Worm (Caenorhabditis elegans): ENCODE results near the gene enu-3.5.

Gene enu-3.5

DNA sequence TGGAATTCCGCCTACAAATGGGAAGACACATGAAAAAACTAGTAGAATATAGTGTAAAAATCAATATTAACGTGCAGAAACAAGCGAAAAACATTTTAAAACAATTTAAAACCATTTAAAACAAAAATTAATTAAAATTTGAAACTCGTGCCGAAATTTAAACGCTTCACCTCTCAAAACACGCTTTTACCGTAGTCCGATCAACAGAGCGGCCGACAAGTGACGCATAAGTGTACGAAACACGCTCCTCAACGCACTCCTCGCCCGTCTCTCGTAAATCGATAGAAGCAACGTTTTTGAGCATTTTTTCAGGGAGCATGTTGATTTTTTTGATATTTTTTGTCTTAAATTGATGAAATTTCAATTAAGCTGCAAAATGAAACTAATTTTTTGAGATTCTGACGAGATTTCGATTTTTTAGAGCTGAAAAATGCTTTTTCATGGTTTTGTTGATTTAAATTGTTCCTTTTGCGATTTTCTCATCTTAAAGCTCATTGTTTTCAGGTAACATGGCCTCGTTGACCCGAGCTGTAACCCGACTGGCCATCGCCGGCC, 27.1 kb downstream of the enu-3.5 start, which contains the start of gene cox-5A (continued):
- TF ChIP-seq hlh-4 (tag; optimal IDR thresholded peaks at IDR 0.05), result peak; percentile 12
- peak; percentile 93 for TF ChIP-seq efl-3 (GFP tag; optimal IDR thresholded peaks at IDR 0.05)
- peak; percentile 81 for TF ChIP-seq F16B12.6 (tag; optimal IDR thresholded peaks at IDR 0.05)
- peak; percentile 76 for TF ChIP-seq Y116A8C.19 (tag; optimal IDR thresholded peaks at IDR 0.05; ENCODE audit: borderline replicate concordance)
- TF ChIP-seq ama-1 (optimal IDR thresholded peaks at IDR 0.05), result peak; percentile 96
- peak; percentile 98 for TF ChIP-seq fkh-10 (GFP tag; optimal IDR thresholded peaks at IDR 0.05)
- peak; percentile 99 for TF ChIP-seq nhr-85 (tag)
- TF ChIP-seq xbp-1 (tag; optimal IDR thresholded peaks at IDR 0.05), result peak; percentile 99
- peak; percentile 97 for TF ChIP-seq nhr-237 (tag; optimal IDR thresholded peaks at IDR 0.05)
- peak; percentile 96 to 100 for TF ChIP-seq efl-1 (optimal IDR thresholded peaks at IDR 0.05)
- peak; percentile 100 for TF ChIP-seq efl-1 (GFP tag; optimal IDR thresholded peaks at IDR 0.05 in 1 of 2)
- TF ChIP-seq aha-1 (tag; optimal IDR thresholded peaks at IDR 0.05), result peak; percentile 96
- TF ChIP-seq mef-2 (tag; optimal IDR thresholded peaks at IDR 0.05), result peak; percentile 95
- peak; percentile 98 for TF ChIP-seq lin-39 (tag; optimal IDR thresholded peaks at IDR 0.05)

DNA sequence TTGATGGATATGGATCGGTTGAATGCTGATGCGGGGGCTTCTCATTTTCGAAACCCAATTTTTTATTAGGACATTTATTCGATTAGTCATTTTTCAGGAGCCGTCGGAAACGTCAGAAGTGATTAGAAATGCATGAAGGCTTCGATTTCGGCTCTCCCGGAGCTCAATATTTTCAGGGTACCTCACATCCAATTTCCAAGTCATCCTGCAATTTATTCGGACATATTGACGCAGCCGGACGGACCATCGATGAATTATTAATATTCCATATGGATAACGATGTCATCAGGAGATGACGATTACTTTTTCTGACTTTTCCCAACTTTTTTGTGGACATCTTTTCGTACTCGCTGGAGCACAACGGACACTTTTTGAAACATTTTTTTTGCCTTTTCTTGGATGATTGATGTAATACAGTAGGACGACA, 28.6 kb downstream of the enu-3.5 start:
- peak; percentile 19 for TF ChIP-seq unc-86 (tag; optimal IDR thresholded peaks at IDR 0.05)
- TF ChIP-seq lin-14 (GFP tag; optimal IDR thresholded peaks at IDR 0.05), result no peak
- no peak for TF ChIP-seq nhr-12 (tag; optimal IDR thresholded peaks at IDR 0.05)
- TF ChIP-seq nhr-237 (tag; optimal IDR thresholded peaks at IDR 0.05), result no peak
- no peak for TF ChIP-seq dsc-1 (tag; optimal IDR thresholded peaks at IDR 0.05)
- peak; percentile 23 to 33 for TF ChIP-seq efl-1 (optimal IDR thresholded peaks at IDR 0.05)
- TF ChIP-seq efl-1 (GFP tag; optimal IDR thresholded peaks at IDR 0.05 in 1 of 2), result peak in 1 of 2 experiments; percentile 34
- TF ChIP-seq snpc-4 (tag; optimal IDR thresholded peaks at IDR 0.05), result no peak
- no peak for TF ChIP-seq fkh-10 (GFP tag; optimal IDR thresholded peaks at IDR 0.05)
- TF ChIP-seq zag-1 (tag; optimal IDR thresholded peaks at IDR 0.05), result no peak
- no peak for TF ChIP-seq tlp-1 (tag; optimal IDR thresholded peaks at IDR 0.05)
- TF ChIP-seq pax-3 (tag; optimal IDR thresholded peaks at IDR 0.05), result no peak
- no peak for TF ChIP-seq alr-1 (tag; optimal IDR thresholded peaks at IDR 0.05; ENCODE audit: borderline replicate concordance)
- TF ChIP-seq skn-1 (tag; optimal IDR thresholded peaks at IDR 0.05), result no peak
- peak; percentile 46 for TF ChIP-seq fos-1 (tag; optimal IDR thresholded peaks at IDR 0.05)
- TF ChIP-seq unc-62 (GFP tag; optimal IDR thresholded peaks at IDR 0.05), result no peak
- no peak for TF ChIP-seq mab-9 (GFP tag; IDR thresholded peaks at IDR 0.05)
- no peak for TF ChIP-seq dpl-1 (GFP tag; optimal IDR thresholded peaks at IDR 0.05)
- no peak for TF ChIP-seq ztf-11 (tag; optimal IDR thresholded peaks at IDR 0.05)
- TF ChIP-seq blmp-1 (tag; optimal IDR thresholded peaks at IDR 0.05), result no peak
- no peak for TF ChIP-seq mdl-1 (tag; optimal IDR thresholded peaks at IDR 0.05)
- peak in 1 of 2 experiments; percentile 28 for TF ChIP-seq lin-35 (GFP tag; optimal IDR thresholded peaks at IDR 0.05)
- no peak for TF ChIP-seq hpl-2 (GFP tag; optimal IDR thresholded peaks at IDR 0.05)
- TF ChIP-seq sptf-1 (tag; optimal IDR thresholded peaks at IDR 0.05), result no peak
- no peak for TF ChIP-seq egl-13 (tag; optimal IDR thresholded peaks at IDR 0.05)
- TF ChIP-seq C04F5.9 (tag; optimal IDR thresholded peaks at IDR 0.05), result no peak
- peak; percentile 28 for TF ChIP-seq snu-23 (GFP tag; optimal IDR thresholded peaks at IDR 0.05)
- TF ChIP-seq nhr-90 (tag; optimal IDR thresholded peaks at IDR 0.05; ENCODE audit: poor library complexity), result peak; percentile 69
- no peak for TF ChIP-seq nhr-76 (tag; optimal IDR thresholded peaks at IDR 0.05)
- TF ChIP-seq nhr-19 (GFP tag; conservative IDR thresholded peaks at IDR 0.05), result peak; percentile 22; the same call in 1 of the 2 replicates
- TF ChIP-seq nhr-77 (tag; optimal IDR thresholded peaks at IDR 0.05), result no peak
- TF ChIP-seq lin-15B (tag; optimal IDR thresholded peaks at IDR 0.05), result no peak
- peak; percentile 70 for TF ChIP-seq ama-1 (optimal IDR thresholded peaks at IDR 0.05)
- TF ChIP-seq F16B12.6 (tag; optimal IDR thresholded peaks at IDR 0.05), result no peak
- no peak for TF ChIP-seq grh-1 (GFP tag; IDR thresholded peaks at IDR 0.05)
- no peak for TF ChIP-seq unc-98 (GFP tag; IDR thresholded peaks at IDR 0.05)
- no peak for TF ChIP-seq fkh-8 (tag; optimal IDR thresholded peaks at IDR 0.05)
- TF ChIP-seq hlh-17 (GFP tag; optimal IDR thresholded peaks at IDR 0.05; ENCODE audit: borderline replicate concordance), result no peak
- no peak for TF ChIP-seq nhr-11 (tag; optimal IDR thresholded peaks at IDR 0.05)
- no peak for TF ChIP-seq sup-37 (GFP tag; optimal IDR thresholded peaks at IDR 0.05)
- no peak for TF ChIP-seq irx-1 (tag; optimal IDR thresholded peaks at IDR 0.05)
- no peak for TF ChIP-seq lir-3 (tag; optimal IDR thresholded peaks at IDR 0.05; ENCODE audit: poor library complexity)
- peak; percentile 19 for TF ChIP-seq tbx-2 (tag; optimal IDR thresholded peaks at IDR 0.05)

Measured in whole organism, L1 larva.